Worm (Caenorhabditis elegans): ENCODE measurements around the gene nsph-3.1.

The nsph-3.1 gene

ce11 chrIV:10979689-10980088 lies 30.1 kb downstream of the nsph-3.1 start (continued):
- peak; percentile 27 for TF ChIP-seq nhr-71 (tag; optimal IDR thresholded peaks at IDR 0.05)
- TF ChIP-seq lin-14 (GFP tag; optimal IDR thresholded peaks at IDR 0.05), result peak; percentile 85
- TF ChIP-seq ceh-82 (tag; optimal IDR thresholded peaks at IDR 0.05), result peak in 1 of 3 experiments; percentile 26
- TF ChIP-seq rnt-1 (tag; optimal IDR thresholded peaks at IDR 0.05), result peak; percentile 43
- TF ChIP-seq swsn-7 (tag; optimal IDR thresholded peaks at IDR 0.05), result peak; percentile 8

ce11 chrIV:10980628-10981027 lies 31.0 kb downstream of the nsph-3.1 start:
- TF ChIP-seq alr-1 (tag; optimal IDR thresholded peaks at IDR 0.05; ENCODE audit: borderline replicate concordance) (no peak), lin-35 (GFP tag; optimal IDR thresholded peaks at IDR 0.05) (peak in 1 of 2 experiments; percentile 49), ceh-63 (GFP tag; optimal IDR thresholded peaks at IDR 0.05) (no peak), swsn-7 (tag; optimal IDR thresholded peaks at IDR 0.05) (no peak), fkh-10 (GFP tag; optimal IDR thresholded peaks at IDR 0.05) (no peak), lin-39 (tag; optimal IDR thresholded peaks at IDR 0.05) (no peak), lin-14 (GFP tag; optimal IDR thresholded peaks at IDR 0.05) (peak; percentile 62), hlh-4 (tag; optimal IDR thresholded peaks at IDR 0.05) (no peak), C04F5.9 (tag; optimal IDR thresholded peaks at IDR 0.05) (no peak), nhr-85 (tag) (peak; percentile 73), egl-13 (tag; optimal IDR thresholded peaks at IDR 0.05) (no peak), pqm-1 (tag; optimal IDR thresholded peaks at IDR 0.05) (no peak), skn-1 (tag; optimal IDR thresholded peaks at IDR 0.05) (no peak), ceh-88 (GFP tag; IDR thresholded peaks at IDR 0.05) (no peak), pag-3 (tag; optimal IDR thresholded peaks at IDR 0.05; ENCODE audit: borderline replicate concordance, insufficient read depth) (no peak), nhr-20 (tag; optimal IDR thresholded peaks at IDR 0.05) (peak; percentile 14), unc-62 (GFP tag; optimal IDR thresholded peaks at IDR 0.05) (no peak), ztf-11 (tag; optimal IDR thresholded peaks at IDR 0.05) (no peak), dpl-1 (GFP tag; optimal IDR thresholded peaks at IDR 0.05) (no peak), tbx-2 (tag; optimal IDR thresholded peaks at IDR 0.05) (no peak), unc-86 (tag; optimal IDR thresholded peaks at IDR 0.05) (no peak), nhr-237 (tag; optimal IDR thresholded peaks at IDR 0.05) (no peak), ceh-8 (GFP tag; optimal IDR thresholded peaks at IDR 0.05) (no peak), pax-3 (tag; optimal IDR thresholded peaks at IDR 0.05) (no peak), hlh-17 (GFP tag; optimal IDR thresholded peaks at IDR 0.05; ENCODE audit: borderline replicate concordance) (no peak), mep-1 (tag; optimal IDR thresholded peaks at IDR 0.05) (peak; percentile 6), grh-1 (GFP tag; IDR thresholded peaks at IDR 0.05) (0 out of 2 replicates have a peak, but pooled peaks have one; percentile 23), lir-3 (tag; optimal IDR thresholded peaks at IDR 0.05; ENCODE audit: poor library complexity) (no peak), ces-1 (GFP tag; optimal IDR thresholded peaks at IDR 0.05) (no peak), tlp-1 (tag; optimal IDR thresholded peaks at IDR 0.05) (no peak), jun-1 (tag; optimal IDR thresholded peaks at IDR 0.05) (no peak), blmp-1 (tag; optimal IDR thresholded peaks at IDR 0.05) (peak; percentile 20), sox-4 (tag; optimal IDR thresholded peaks at IDR 0.05) (no peak), Y116A8C.19 (tag; optimal IDR thresholded peaks at IDR 0.05; ENCODE audit: borderline replicate concordance) (no peak), fos-1 (tag; optimal IDR thresholded peaks at IDR 0.05) (no peak), fkh-4 (tag; optimal IDR thresholded peaks at IDR 0.05; ENCODE audit: borderline replicate concordance) (no peak), efl-1 (optimal IDR thresholded peaks at IDR 0.05) (no peak), efl-1 (GFP tag; optimal IDR thresholded peaks at IDR 0.05 in 1 of 2) (peak in 1 of 2 experiments; percentile 2), xbp-1 (tag; optimal IDR thresholded peaks at IDR 0.05) (no peak)
